Fruit fly (Drosophila melanogaster) whole organism, embryonic: Measurements from ENCODE around the gene Ns4.

Experiments
- Bdp1 ChIP-seq: fragments of 200-800 bp; sonication (Bioruptor generic); optimal IDR thresholded peaks from 3 replicates; lab custom pipeline; 2016; ENCODE audit warnings: missing biosample characterization, missing genetic modification characterization
- CG10431 ChIP-seq: fragments of 200-800 bp; sonication (Bioruptor generic); optimal IDR thresholded peaks from 3 replicates; lab custom pipeline; 2018; ENCODE audit warnings: missing biosample characterization, mild to moderate bottlenecking, missing genetic modification characterization
- CG10654 ChIP-seq: fragments of 200-800 bp; sonication (Bioruptor generic); optimal IDR thresholded peaks from 2 replicates; lab custom pipeline; 2016; ENCODE audit warnings: missing biosample characterization, missing genetic modification characterization
- CG1529 ChIP-seq: fragments of 200-800 bp; sonication (Bioruptor generic); optimal IDR thresholded peaks from 3 replicates; lab custom pipeline; 2018; ENCODE audit warnings: missing biosample characterization, missing genetic modification characterization
- CG16813 ChIP-seq: fragments of 200-800 bp; sonication (Bioruptor generic); IDR thresholded peaks from 3 replicates; pipeline ENCODE4 v1.3.6; 2022; ENCODE audit warnings: missing biosample characterization, missing genetic modification characterization; ENCODE audit not compliant: partially characterized antibody
- CG17385 ChIP-seq: fragments of 200-800 bp; sonication (Bioruptor generic); optimal IDR thresholded peaks from 3 replicates; lab custom pipeline; 2018; ENCODE audit warnings: missing biosample characterization, mild to moderate bottlenecking, missing genetic modification characterization
- CG18011 ChIP-seq: fragments of 200-800 bp; sonication (Bioruptor generic); optimal IDR thresholded peaks from 2 replicates; lab custom pipeline; 2017; ENCODE audit warnings: missing biosample characterization, missing genetic modification characterization, mild to moderate bottlenecking, moderate library complexity, missing genotype
- CG32772 ChIP-seq: fragments of 200-800 bp; sonication (Bioruptor generic); IDR thresholded peaks from 2 replicates; pipeline ENCODE4 v1.3.6; 2022; ENCODE audit warnings: missing biosample characterization, missing genetic modification characterization
- CG3726 ChIP-seq: fragments of 200-800 bp; sonication (Bioruptor generic); IDR thresholded peaks from 3 replicates; pipeline ENCODE4, ENCODE4 v1.3.6; 2022; ENCODE audit warnings: missing biosample characterization, missing genetic modification characterization
- CG3847 ChIP-seq: fragments of 200-800 bp; sonication (Bioruptor generic); IDR thresholded peaks from 2 replicates; pipeline ENCODE4 v1.3.6; 2022; ENCODE audit warnings: missing biosample characterization, missing genetic modification characterization
- CG4360 ChIP-seq: fragments of 200-800 bp; sonication (Bioruptor generic); IDR thresholded peaks from 2 replicates; pipeline ENCODE4 v1.3.6; 2022; ENCODE audit warnings: missing biosample characterization, missing genetic modification characterization
- CG6254 ChIP-seq: fragments of 200-800 bp; sonication (Bioruptor generic); optimal IDR thresholded peaks from 3 replicates; lab custom pipeline; 2017; ENCODE audit warnings: mild to moderate bottlenecking, missing biosample characterization, missing genetic modification reagents, missing genetic modification characterization
- CG7839 ChIP-seq: fragments of 200-800 bp; sonication (Bioruptor generic); optimal IDR thresholded peaks from 3 replicates; lab custom pipeline; 2018; ENCODE audit warnings: missing biosample characterization, mild to moderate bottlenecking, missing genetic modification characterization, moderate library complexity
- CG8359 ChIP-seq: fragments of 200-800 bp; sonication (Bioruptor generic); optimal IDR thresholded peaks from 2 replicates; lab custom pipeline; 2017; ENCODE audit warnings: missing biosample characterization, mild to moderate bottlenecking, missing genetic modification characterization, borderline replicate concordance
- CG8924 ChIP-seq: fragments of 200-800 bp; optimal IDR thresholded peaks from 3 replicates; lab custom pipeline; 2019; ENCODE audit warnings: missing biosample characterization, mild to moderate bottlenecking, missing genetic modification characterization, moderate library complexity
- CG9437 ChIP-seq: fragments of 200-800 bp; sonication (Bioruptor generic); optimal IDR thresholded peaks from 2 replicates; lab custom pipeline; 2018; ENCODE audit warnings: missing biosample characterization, mild to moderate bottlenecking, missing genetic modification characterization
- CG9727 ChIP-seq: fragments of 200-800 bp; sonication (Bioruptor generic); optimal IDR thresholded peaks from 3 replicates; lab custom pipeline; 2017; ENCODE audit warnings: missing biosample characterization, mild to moderate bottlenecking, missing genetic modification characterization
- Dip3 ChIP-seq: fragments of 200-800 bp; sonication (Bioruptor generic); optimal IDR thresholded peaks from 3 replicates; lab custom pipeline; 2016; ENCODE audit warnings: missing biosample characterization, missing genetic modification characterization
- Fer3 ChIP-seq: fragments of 200-800 bp; sonication (Bioruptor generic); optimal IDR thresholded peaks from 2 replicates; lab custom pipeline; 2018; ENCODE audit warnings: missing biosample characterization, mild to moderate bottlenecking, missing genetic modification characterization, moderate library complexity
- Hr3 ChIP-seq: fragments of 200-800 bp; sonication (Bioruptor generic); optimal IDR thresholded peaks from 3 replicates; lab custom pipeline; 2016; ENCODE audit warnings: missing biosample characterization, missing genetic modification characterization
- Hr78 ChIP-seq, 2 experiments: fragments of 200-800 bp in 1 of 2; fragments of >200 bp in 1 of 2; sonication (Bioruptor generic) in 1 of 2; optimal IDR thresholded peaks; 2 replicates each; lab custom pipeline; 2017 to 2019; ENCODE audit warnings: missing biosample characterization in 2 of 2, missing genetic modification characterization in 2 of 2, mild to moderate bottlenecking in 1 of 2, moderate library complexity in 1 of 2
- Kr ChIP-seq: fragments of 200-800 bp; sonication (Bioruptor generic); optimal IDR thresholded peaks from 2 replicates; lab custom pipeline; 2017; ENCODE audit warnings: missing biosample characterization, mild to moderate bottlenecking, missing genetic modification characterization
- MESR4 ChIP-seq: fragments of 200-800 bp; sonication (Bioruptor generic); optimal IDR thresholded peaks from 2 replicates; lab custom pipeline; 2018; ENCODE audit warnings: missing biosample characterization, mild to moderate bottlenecking, missing genetic modification characterization, moderate library complexity
- NC2β ChIP-seq: fragments of 200-800 bp; sonication (Bioruptor generic); optimal IDR thresholded peaks from 2 replicates; lab custom pipeline; 2016; ENCODE audit warnings: missing biosample characterization, missing genetic modification characterization
- Tbp ChIP-seq: fragments of >200 bp; optimal IDR thresholded peaks from 2 replicates; lab custom pipeline; 2018; ENCODE audit warnings: missing biosample characterization, missing genetic modification characterization
- Xrp1 ChIP-seq: fragments of 200-800 bp; sonication (Bioruptor generic); IDR thresholded peaks from 2 replicates; pipeline ENCODE4 v1.3.6; 2022; ENCODE audit warnings: missing biosample characterization, missing genetic modification characterization
- aop ChIP-seq: fragments of 200-800 bp; sonication (Bioruptor generic); IDR thresholded peaks from 2 replicates; pipeline ENCODE4 v1.3.6; 2022; ENCODE audit warnings: missing biosample characterization, missing genetic modification characterization
- az2 ChIP-seq: fragments of 200-800 bp; sonication (Bioruptor generic); optimal IDR thresholded peaks from 3 replicates; lab custom pipeline; 2016; ENCODE audit warnings: missing biosample characterization, missing genetic modification characterization
- bab2 ChIP-seq: fragments of 200-800 bp; sonication (Bioruptor generic); optimal IDR thresholded peaks from 2 replicates; lab custom pipeline; 2016; ENCODE audit warnings: missing biosample characterization, missing genetic modification characterization
- bsh ChIP-seq, 2 experiments: fragments of 200-800 bp; sonication (Bioruptor generic); optimal IDR thresholded peaks; 2 replicates each; lab custom pipeline; 2017 to 2018; ENCODE audit warnings: mild to moderate bottlenecking in 2 of 2, missing biosample characterization in 2 of 2, missing genetic modification characterization in 2 of 2, moderate library complexity in 1 of 2
- caup ChIP-seq: fragments of 200-800 bp; sonication (Bioruptor generic); optimal IDR thresholded peaks from 3 replicates; lab custom pipeline; 2017; ENCODE audit warnings: missing biosample characterization, mild to moderate bottlenecking, missing genetic modification characterization, moderate library complexity; ENCODE audit not compliant: severe bottlenecking
- croc ChIP-seq: fragments of 200-800 bp; sonication (Bioruptor generic); conservative IDR thresholded peaks from 3 replicates; pipeline ENCODE4 v1.3.6; 2022; ENCODE audit warnings: missing biosample characterization, missing genetic modification characterization
- dimm ChIP-seq: fragments of 200-800 bp; sonication (Bioruptor generic); IDR thresholded peaks from 2 replicates; pipeline ENCODE4 v1.3.6; 2022; ENCODE audit warnings: missing biosample characterization, missing genetic modification characterization
- fd64A ChIP-seq: fragments of 200-800 bp; sonication (Bioruptor generic); optimal IDR thresholded peaks from 3 replicates; lab custom pipeline; 2018; ENCODE audit warnings: missing biosample characterization, mild to moderate bottlenecking, missing genetic modification characterization
- h ChIP-seq: fragments of >200 bp; optimal IDR thresholded peaks from 2 replicates; lab custom pipeline; 2017
- hb ChIP-seq: fragments of 200-800 bp; sonication (Bioruptor generic); IDR thresholded peaks from 3 replicates; pipeline ENCODE4 v1.3.6; 2022; ENCODE audit warnings: missing biosample characterization, missing genetic modification characterization; ENCODE audit not compliant: partially characterized antibody
- kay ChIP-seq: fragments of 200-800 bp; sonication (Bioruptor generic); optimal IDR thresholded peaks from 2 replicates; lab custom pipeline; 2016; ENCODE audit warnings: missing biosample characterization, missing genetic modification characterization
- klu ChIP-seq: fragments of 200-800 bp; sonication (Bioruptor generic); IDR thresholded peaks from 2 replicates; pipeline ENCODE4 v1.3.6; 2022; ENCODE audit warnings: missing biosample characterization, missing genetic modification characterization
- luna ChIP-seq: fragments of 200-800 bp; sonication (Bioruptor generic); optimal IDR thresholded peaks from 2 replicates; lab custom pipeline; 2016; ENCODE audit warnings: missing biosample characterization, missing genetic modification characterization
- mam ChIP-seq: fragments of 200-800 bp; sonication (Bioruptor generic); optimal IDR thresholded peaks from 3 replicates; lab custom pipeline; 2016; ENCODE audit warnings: missing biosample characterization, missing genetic modification characterization
- odd ChIP-seq: fragments of 200-800 bp; sonication (Bioruptor generic); optimal IDR thresholded peaks from 2 replicates; lab custom pipeline; 2017; ENCODE audit warnings: missing biosample characterization, mild to moderate bottlenecking, missing genetic modification characterization
- pros ChIP-seq: fragments of 200-800 bp; sonication (Bioruptor generic); optimal IDR thresholded peaks from 3 replicates; lab custom pipeline; 2019; ENCODE audit warnings: missing biosample characterization, mild to moderate bottlenecking, missing genetic modification characterization, moderate library complexity
- pum ChIP-seq: fragments of 200-800 bp; sonication (Bioruptor generic); optimal IDR thresholded peaks from 2 replicates; lab custom pipeline; 2016; ENCODE audit warnings: missing biosample characterization, missing genetic modification characterization
- run ChIP-seq: fragments of 200-800 bp; sonication (Bioruptor generic); optimal IDR thresholded peaks from 3 replicates; lab custom pipeline; 2018; ENCODE audit warnings: missing biosample characterization, mild to moderate bottlenecking, missing genetic modification characterization
- sim ChIP-seq: fragments of 200-800 bp; sonication (Bioruptor generic); IDR thresholded peaks from 2 replicates; pipeline ENCODE4 v1.3.6; 2022; ENCODE audit warnings: missing biosample characterization, missing genetic modification characterization
- tin ChIP-seq: fragments of 200-800 bp; sonication (Bioruptor generic); optimal IDR thresholded peaks from 3 replicates; lab custom pipeline; 2016; ENCODE audit warnings: missing biosample characterization, missing genetic modification characterization
- tll ChIP-seq, 2 experiments: fragments of 200-800 bp in 1 of 2; fragments of >200 bp in 1 of 2; sonication (Bioruptor generic) in 1 of 2; optimal IDR thresholded peaks; 2 replicates each; lab custom pipeline; 2017 to 2019; ENCODE audit warnings: missing biosample characterization in 2 of 2, missing genetic modification characterization in 2 of 2, mild to moderate bottlenecking in 1 of 2, moderate library complexity in 1 of 2
- tna ChIP-seq: fragments of 200-800 bp; sonication (Bioruptor generic); IDR thresholded peaks from 2 replicates; pipeline ENCODE4 v1.3.6; 2022; ENCODE audit warnings: missing biosample characterization, missing genetic modification characterization; ENCODE audit not compliant: partially characterized antibody
- zen ChIP-seq: fragments of 200-800 bp; sonication (Bioruptor generic); optimal IDR thresholded peaks from 3 replicates; lab custom pipeline; 2018; ENCODE audit warnings: missing biosample characterization, mild to moderate bottlenecking, missing genetic modification characterization, moderate library complexity

The Ns4 gene

DNA sequence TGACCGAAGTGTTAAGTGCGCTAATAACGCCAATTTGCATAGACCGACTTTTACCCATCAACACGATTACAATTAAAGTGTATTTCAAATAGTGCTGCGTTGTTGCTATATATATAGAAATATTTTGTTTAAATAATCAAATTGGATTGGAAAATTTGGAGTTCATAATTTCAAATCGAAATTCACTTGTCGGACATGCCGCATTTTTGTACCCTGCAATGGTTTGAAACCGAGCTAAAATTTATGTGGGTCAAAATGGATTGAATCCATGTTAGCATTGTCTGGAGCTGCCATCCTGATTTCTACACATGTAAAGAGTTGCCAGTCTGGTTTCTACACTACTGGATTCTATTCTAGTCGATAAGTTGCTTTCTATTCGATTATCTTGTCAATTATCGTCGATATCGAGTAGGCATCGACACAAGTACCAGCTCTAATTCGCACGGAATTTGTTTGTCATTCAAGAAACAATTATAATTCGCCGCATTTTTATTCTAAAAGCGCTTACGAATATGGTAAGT, 35.1 kb downstream of the Ns4 start, which contains the start of gene Pomp (continued):
- TF ChIP-seq Kr (GFP tag; lab: Kevin White, UChicago) = no peak
- peak; percentile 76 for TF ChIP-seq CG32772
- peak; percentile 49 for TF ChIP-seq CG8359 (GFP tag; lab: Kevin White, UChicago)
- TF ChIP-seq zen (tag; lab: Kevin White, UChicago) = peak; percentile 86
- peak; percentile 56 for TF ChIP-seq CG9437 (GFP tag; lab: Kevin White, UChicago)
- peak; percentile 80 for TF ChIP-seq sim (GFP tag; lab: Robert Waterston, UW)
- no peak for TF ChIP-seq h
- peak; percentile 77 for TF ChIP-seq run (tag; lab: Kevin White, UChicago)
- peak; percentile 95 for TF ChIP-seq Xrp1 (GFP tag; lab: Robert Waterston, UW)
- peak; percentile 66 for TF ChIP-seq CG1529 (GFP tag; lab: Kevin White, UChicago)
- TF ChIP-seq mam (GFP tag; lab: Kevin White, UChicago) = peak; percentile 76
- peak; percentile 70 for TF ChIP-seq kay (GFP tag; lab: Kevin White, UChicago)
- TF ChIP-seq bsh (GFP tag; optimal IDR thresholded peaks at IDR 0.05; lab: Kevin White, UChicago) = peak in 1 of 2 experiments; percentile 81
- TF ChIP-seq tna (GFP tag; lab: Robert Waterston, UW) = peak; percentile 46; the same call in 1 of the 2 replicates
- peak; percentile 99 for TF ChIP-seq Hr3 (GFP tag; lab: Kevin White, UChicago)
- TF ChIP-seq CG3847 (GFP tag; lab: Robert Waterston, UW) = peak; percentile 90
- peak; percentile 63; the same call in 2 of the 3 replicates for TF ChIP-seq hb
- no peak for TF ChIP-seq CG10431 (GFP tag; lab: Kevin White, UChicago)
- peak; percentile 24 for TF ChIP-seq Bdp1 (GFP tag; lab: Kevin White, UChicago)
- TF ChIP-seq dimm (GFP tag; lab: Robert Waterston, UW) = peak; percentile 70; the same call in 1 of the 2 replicates
- TF ChIP-seq bab2 (GFP tag; lab: Kevin White, UChicago) = peak; percentile 64
- peak in 1 of 2 experiments; percentile 72 for TF ChIP-seq Hr78 (GFP tag; optimal IDR thresholded peaks at IDR 0.05; lab: Kevin White, UChicago)
- peak; percentile 86 for TF ChIP-seq CG9727 (GFP tag; lab: Kevin White, UChicago)
- TF ChIP-seq croc (GFP tag; lab: Robert Waterston, UW) = peak; percentile 59; the same call in 2 of the 3 replicates
- TF ChIP-seq CG10654 (GFP tag; lab: Kevin White, UChicago) = peak; percentile 85
- TF ChIP-seq CG16813 (GFP tag; lab: Robert Waterston, UW) = peak; percentile 66
- TF ChIP-seq klu (GFP tag; lab: Robert Waterston, UW) = peak; percentile 80; the same call in 1 of the 2 replicates
- TF ChIP-seq pum (GFP tag; lab: Kevin White, UChicago) = peak; percentile 47
- TF ChIP-seq CG4360 (GFP tag; lab: Robert Waterston, UW) = peak; percentile 67
- TF ChIP-seq CG7839 (tag; lab: Kevin White, UChicago) = peak; percentile 88
- TF ChIP-seq CG8924 = peak; percentile 84
- 0 out of 2 replicates have a peak, but pooled peaks have one; percentile 62 for TF ChIP-seq aop (GFP tag; lab: Robert Waterston, UW)
- no peak for TF ChIP-seq luna (GFP tag; lab: Kevin White, UChicago)
- TF ChIP-seq Tbp (GFP tag; lab: Kevin White, UChicago) = no peak
- peak; percentile 3 for TF ChIP-seq odd (GFP tag; lab: Kevin White, UChicago)
- no peak for TF ChIP-seq tll (GFP tag; optimal IDR thresholded peaks at IDR 0.05; lab: Kevin White, UChicago)
- no peak for TF ChIP-seq pros (GFP tag; lab: Kevin White, UChicago)
- peak; percentile 62 for TF ChIP-seq Dip3
- peak; percentile 85 for TF ChIP-seq az2 (GFP tag; lab: Kevin White, UChicago)
- TF ChIP-seq CG6254 (GFP tag; lab: Kevin White, UChicago) = peak; percentile 68
- peak; percentile 83 for TF ChIP-seq tin (GFP tag; lab: Kevin White, UChicago)
- peak; percentile 78 for TF ChIP-seq MESR4 (GFP tag; lab: Kevin White, UChicago)
- TF ChIP-seq caup (GFP tag; lab: Kevin White, UChicago) = peak; percentile 79
- TF ChIP-seq CG3726 (GFP tag; lab: Robert Waterston, UW) = peak; percentile 78
- peak; percentile 89 for TF ChIP-seq Fer3
- peak; percentile 76 for TF ChIP-seq CG17385 (GFP tag; lab: Kevin White, UChicago)
- peak; percentile 61 for TF ChIP-seq CG18011 (GFP tag; lab: Kevin White, UChicago)
- TF ChIP-seq fd64A (GFP tag; lab: Kevin White, UChicago) = peak; percentile 48
- peak; percentile 37 for TF ChIP-seq NC2β
